Worm (Caenorhabditis elegans) whole organism, L1 larva: ENCODE data around the gene Y54E2A.9.

Experiments used
- C04F5.9 ChIP-seq: sonication (generic microtip); optimal IDR thresholded peaks from 2 replicates; lab custom pipeline; 2016; ENCODE audit warnings: missing genetic modification characterization, missing compliant biosample characterization
- C16A3.4 ChIP-seq: fragments of 150-350 bp; optimal IDR thresholded peaks from 2 replicates; lab custom pipeline; 2014; ENCODE audit warnings: missing biosample characterization, missing genetic modification characterization
- C34B4.2 ChIP-seq: sonication (generic microtip); optimal IDR thresholded peaks from 2 replicates; lab custom pipeline; 2017; ENCODE audit warnings: mild to moderate bottlenecking, missing genetic modification characterization, missing compliant biosample characterization
- alr-1 ChIP-seq: fragments of 200-800 bp; sonication (Bioruptor generic); optimal IDR thresholded peaks from 2 replicates; lab custom pipeline; 2018; ENCODE audit warnings: borderline replicate concordance, mild to moderate bottlenecking, missing genetic modification characterization, missing compliant biosample characterization
- aly-2 ChIP-seq: fragments of 150-350 bp; optimal IDR thresholded peaks from 2 replicates; lab custom pipeline; 2014; ENCODE audit warnings: missing biosample characterization, missing genetic modification characterization
- ama-1 ChIP-seq: fragments of 150-350 bp; optimal IDR thresholded peaks from 2 replicates; lab custom pipeline; 2014
- blmp-1 ChIP-seq: fragments of 150-350 bp; optimal IDR thresholded peaks from 2 replicates; lab custom pipeline; 2014; ENCODE audit warnings: missing biosample characterization, missing genetic modification characterization
- ceh-63 ChIP-seq: fragments of 200-800 bp; sonication (Bioruptor generic); optimal IDR thresholded peaks from 2 replicates; lab custom pipeline; 2018; ENCODE audit warnings: mild to moderate bottlenecking, missing genetic modification characterization, missing compliant biosample characterization
- ceh-8 ChIP-seq: fragments of 200-800 bp; sonication (Bioruptor generic); optimal IDR thresholded peaks from 2 replicates; lab custom pipeline; 2018; ENCODE audit warnings: mild to moderate bottlenecking, missing genetic modification characterization, moderate library complexity, missing compliant biosample characterization
- ceh-82 ChIP-seq, 3 experiments: fragments of 150-350 bp in 1 of 3; sonication (generic microtip) in 2 of 3; optimal IDR thresholded peaks; 2 replicates each; lab custom pipeline; 2014 to 2017; ENCODE audit warnings: missing biosample characterization in 3 of 3, missing genetic modification characterization in 3 of 3
- ceh-88 ChIP-seq: fragments of 200-800 bp; sonication (Bioruptor generic); IDR thresholded peaks from 2 replicates; pipeline ENCODE4 v1.3.6; 2022; ENCODE audit warnings: missing genetic modification characterization, missing compliant biosample characterization
- ces-1 ChIP-seq: fragments of 150-350 bp; optimal IDR thresholded peaks from 2 replicates; lab custom pipeline; 2014; ENCODE audit warnings: missing biosample characterization, missing genetic modification reagents, missing genetic modification characterization
- dpl-1 ChIP-seq, 3 experiments: fragments of 150-350 bp in 2 of 3; sonication (generic microtip) in 1 of 3; optimal IDR thresholded peaks; 2 replicates each; lab custom pipeline; 2014 to 2017; ENCODE audit warnings: missing biosample characterization in 3 of 3, missing genetic modification characterization in 3 of 3, missing genetic modification reagents in 3 of 3
- fkh-4 ChIP-seq: sonication (generic microtip); optimal IDR thresholded peaks from 2 replicates; lab custom pipeline; 2016; ENCODE audit warnings: missing compliant biosample characterization, missing genetic modification characterization, borderline replicate concordance
- fkh-8 ChIP-seq: sonication (generic microtip); optimal IDR thresholded peaks from 2 replicates; lab custom pipeline; 2016; ENCODE audit warnings: mild to moderate bottlenecking, missing genetic modification characterization, missing compliant biosample characterization
- grh-1 ChIP-seq: fragments of 200-800 bp; sonication (Bioruptor generic); IDR thresholded peaks from 2 replicates; pipeline ENCODE4 v1.3.6; 2022; ENCODE audit warnings: missing genetic modification reagents, missing genetic modification characterization, missing compliant biosample characterization
- hlh-17 ChIP-seq: fragments of 200-800 bp; sonication (Bioruptor generic); optimal IDR thresholded peaks from 2 replicates; lab custom pipeline; 2018; ENCODE audit warnings: missing genetic modification characterization, mild to moderate bottlenecking, missing compliant biosample characterization, moderate library complexity, borderline replicate concordance
- hpl-2 ChIP-seq: fragments of 150-350 bp; optimal IDR thresholded peaks from 2 replicates; lab custom pipeline; 2014; ENCODE audit warnings: missing biosample characterization, missing genetic modification reagents, missing genetic modification characterization
- irx-1 ChIP-seq: sonication (generic microtip); optimal IDR thresholded peaks from 2 replicates; lab custom pipeline; 2016; ENCODE audit warnings: missing genetic modification characterization, missing compliant biosample characterization
- isw-1 ChIP-seq: fragments of 200-800 bp; sonication (Bioruptor generic); IDR thresholded peaks from 2 replicates; pipeline ENCODE4 v1.3.6; 2022; ENCODE audit warnings: missing genetic modification characterization, missing compliant biosample characterization
- jun-1 ChIP-seq: fragments of 150-350 bp; optimal IDR thresholded peaks from 2 replicates; lab custom pipeline; 2014; ENCODE audit warnings: missing biosample characterization, missing genetic modification reagents, missing genetic modification characterization
- lin-35 ChIP-seq, 2 experiments: fragments of 150-350 bp; optimal IDR thresholded peaks; 2 replicates each; lab custom pipeline; 2014; ENCODE audit warnings: missing biosample characterization in 2 of 2, missing genetic modification characterization in 2 of 2, missing genetic modification reagents in 2 of 2
- lin-39 ChIP-seq: fragments of 150-350 bp; optimal IDR thresholded peaks from 2 replicates; lab custom pipeline; 2014; ENCODE audit warnings: missing biosample characterization, missing genetic modification reagents, missing genetic modification characterization
- lir-3 ChIP-seq: sonication (generic microtip); optimal IDR thresholded peaks from 2 replicates; lab custom pipeline; 2016; ENCODE audit warnings: mild to moderate bottlenecking, missing genetic modification characterization, moderate library complexity, missing compliant biosample characterization; ENCODE audit not compliant: poor library complexity
- lsy-2 ChIP-seq, 2 experiments: fragments of 150-350 bp; optimal IDR thresholded peaks; 2 replicates each; lab custom pipeline; 2014; ENCODE audit warnings: missing biosample characterization in 2 of 2, missing genetic modification characterization in 2 of 2
- mab-9 ChIP-seq: fragments of 200-800 bp; sonication (Bioruptor generic); IDR thresholded peaks from 2 replicates; pipeline ENCODE4 v1.3.6; 2022; ENCODE audit warnings: missing genetic modification reagents, missing genetic modification characterization, missing compliant biosample characterization
- mef-2 ChIP-seq: fragments of 150-350 bp; optimal IDR thresholded peaks from 2 replicates; lab custom pipeline; 2014; ENCODE audit warnings: missing biosample characterization, missing genetic modification characterization
- mep-1 ChIP-seq: fragments of 150-350 bp; optimal IDR thresholded peaks from 2 replicates; lab custom pipeline; 2014; ENCODE audit warnings: missing biosample characterization, missing genetic modification characterization
- nhr-11 ChIP-seq: fragments of 150-350 bp; optimal IDR thresholded peaks from 2 replicates; lab custom pipeline; 2014; ENCODE audit warnings: missing biosample characterization, missing genetic modification characterization
- nhr-19 ChIP-seq: fragments of 200-800 bp; sonication (Bioruptor generic); conservative IDR thresholded peaks from 2 replicates; pipeline ENCODE4 v1.3.6; 2022; ENCODE audit warnings: missing genetic modification characterization, missing compliant biosample characterization
- nhr-20 ChIP-seq: sonication (generic microtip); optimal IDR thresholded peaks from 2 replicates; lab custom pipeline; 2016; ENCODE audit warnings: mild to moderate bottlenecking, missing genetic modification characterization, missing compliant biosample characterization
- nhr-47 ChIP-seq: sonication (generic microtip); optimal IDR thresholded peaks from 2 replicates; lab custom pipeline; 2016; ENCODE audit warnings: mild to moderate bottlenecking, missing genetic modification characterization, moderate library complexity, missing compliant biosample characterization
- nhr-71 ChIP-seq: sonication (generic microtip); optimal IDR thresholded peaks from 2 replicates; lab custom pipeline; 2016; ENCODE audit warnings: mild to moderate bottlenecking, missing genetic modification characterization, moderate library complexity, missing compliant biosample characterization
- nhr-76 ChIP-seq: sonication (generic microtip); optimal IDR thresholded peaks from 2 replicates; lab custom pipeline; 2017; ENCODE audit warnings: missing biosample characterization, missing genetic modification characterization
- nhr-77 ChIP-seq: fragments of 150-350 bp; optimal IDR thresholded peaks from 2 replicates; lab custom pipeline; 2014; ENCODE audit warnings: missing biosample characterization, missing genetic modification characterization
- nhr-84 ChIP-seq: sonication (generic microtip); optimal IDR thresholded peaks from 2 replicates; lab custom pipeline; 2017; ENCODE audit warnings: missing biosample characterization, missing genetic modification characterization
- nhr-85 ChIP-seq: sonication (generic microtip); peaks from one replicate; lab custom pipeline; 2016; ENCODE audit warnings: missing genetic modification characterization, inconsistent platforms, missing compliant biosample characterization
- nhr-90 ChIP-seq: sonication (generic microtip); optimal IDR thresholded peaks from 2 replicates; lab custom pipeline; 2016; ENCODE audit warnings: mild to moderate bottlenecking, missing genetic modification characterization, missing compliant biosample characterization; ENCODE audit not compliant: poor library complexity
- pax-3 ChIP-seq: fragments of 200-800 bp; sonication (Bioruptor generic); optimal IDR thresholded peaks from 2 replicates; lab custom pipeline; 2018; ENCODE audit warnings: mild to moderate bottlenecking, missing genetic modification characterization, moderate library complexity, missing compliant biosample characterization
- rnt-1 ChIP-seq: sonication (generic microtip); optimal IDR thresholded peaks from 2 replicates; lab custom pipeline; 2016; ENCODE audit warnings: mild to moderate bottlenecking, missing genetic modification characterization, moderate library complexity, missing compliant biosample characterization
- snpc-4 ChIP-seq: fragments of 150-350 bp; optimal IDR thresholded peaks from 2 replicates; lab custom pipeline; 2014; ENCODE audit warnings: missing biosample characterization, missing genetic modification characterization
- sptf-1 ChIP-seq: fragments of 150-350 bp; optimal IDR thresholded peaks from 2 replicates; lab custom pipeline; 2014; ENCODE audit warnings: missing biosample characterization, missing genetic modification characterization
- swsn-7 ChIP-seq: sonication (generic microtip); optimal IDR thresholded peaks from 2 replicates; lab custom pipeline; 2016; ENCODE audit warnings: missing genetic modification characterization, missing compliant biosample characterization
- tbx-2 ChIP-seq: sonication (generic microtip); optimal IDR thresholded peaks from 2 replicates; lab custom pipeline; 2016; ENCODE audit warnings: missing genetic modification characterization, missing compliant biosample characterization
- tlp-1 ChIP-seq: fragments of 150-350 bp; optimal IDR thresholded peaks from 2 replicates; lab custom pipeline; 2014; ENCODE audit warnings: missing biosample characterization, missing genetic modification characterization
- unc-130 ChIP-seq: fragments of 150-350 bp; optimal IDR thresholded peaks from 2 replicates; lab custom pipeline; 2017; ENCODE audit warnings: missing biosample characterization, missing genetic modification characterization, inconsistent platforms
- unc-30 ChIP-seq: sonication (generic microtip); optimal IDR thresholded peaks from 2 replicates; lab custom pipeline; 2017; ENCODE audit warnings: missing biosample characterization, missing genetic modification characterization
- unc-62 ChIP-seq: fragments of 150-350 bp; optimal IDR thresholded peaks from 2 replicates; lab custom pipeline; 2014; ENCODE audit warnings: missing biosample characterization, missing genetic modification reagents, missing genetic modification characterization
- unc-86 ChIP-seq: sonication (generic microtip); optimal IDR thresholded peaks from 2 replicates; lab custom pipeline; 2016; ENCODE audit warnings: missing genetic modification characterization, missing compliant biosample characterization
- zag-1 ChIP-seq: fragments of 150-350 bp; optimal IDR thresholded peaks from 2 replicates; lab custom pipeline; 2014; ENCODE audit warnings: missing biosample characterization, missing genetic modification characterization
- ztf-11 ChIP-seq, 2 experiments: sonication (generic microtip); optimal IDR thresholded peaks; 2 replicates each; lab custom pipeline; 2016 to 2017; ENCODE audit warnings: missing genetic modification characterization in 2 of 2, missing biosample characterization in 1 of 2, missing compliant biosample characterization in 1 of 2
- ztf-4 ChIP-seq: fragments of 150-350 bp; optimal IDR thresholded peaks from 2 replicates; lab custom pipeline; 2014; ENCODE audit warnings: missing biosample characterization, missing genetic modification characterization

Y54E2A.9 gene

DNA sequence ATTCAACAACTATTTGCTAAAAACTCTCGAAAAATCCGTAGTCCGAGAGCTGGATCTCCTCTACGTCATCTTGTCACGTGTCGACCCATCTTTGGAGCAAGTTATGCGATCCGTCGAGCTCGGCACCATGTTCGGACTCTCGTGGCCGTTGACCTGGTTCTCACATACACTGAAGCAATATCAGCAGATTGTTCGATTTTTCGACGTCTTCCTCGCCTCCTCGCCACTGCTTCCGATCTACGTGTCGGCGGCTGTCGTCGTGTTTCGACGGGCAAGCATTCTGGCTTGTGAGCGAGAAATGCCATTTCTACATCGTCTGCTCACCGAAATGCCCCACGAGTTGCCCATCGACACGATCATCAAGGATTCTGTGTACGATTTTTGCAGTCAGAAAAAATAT, 13.6 kb upstream of the Y54E2A.9 start:
- TF ChIP-seq nhr-84 (no peak), tbx-2 (no peak), jun-1 (tag; lab: Kevin White, UChicago) (no peak), ceh-88 (GFP tag; lab: Robert Waterston, UW) (no peak), unc-30 (tag; lab: Kevin White, UChicago) (no peak), mab-9 (GFP tag; lab: Robert Waterston, UW) (no peak), nhr-20 (tag; lab: Kevin White, UChicago) (no peak)

- no peak for TF ChIP-seq hpl-2 (GFP tag; lab: Kevin White, UChicago)
- no peak for TF ChIP-seq mab-9 (GFP tag; lab: Robert Waterston, UW)
- no peak for TF ChIP-seq C04F5.9 (tag; lab: Kevin White, UChicago)
- peak; percentile 48 for TF ChIP-seq snpc-4
- TF ChIP-seq mep-1 (tag; lab: Kevin White, UChicago) = peak; percentile 56
- TF ChIP-seq zag-1 (tag; lab: Kevin White, UChicago) = no peak
- peak; percentile 41 to 58 (median 46) for TF ChIP-seq dpl-1 (GFP tag; optimal IDR thresholded peaks at IDR 0.05; lab: Kevin White, UChicago)
- TF ChIP-seq ceh-82 (tag; optimal IDR thresholded peaks at IDR 0.05; lab: Kevin White, UChicago) = peak in 1 of 3 experiments; percentile 5
- TF ChIP-seq ztf-4 (tag; lab: Kevin White, UChicago) = no peak
- TF ChIP-seq lin-35 (GFP tag; optimal IDR thresholded peaks at IDR 0.05; lab: Kevin White, UChicago) = peak; percentile 11 to 53
- TF ChIP-seq isw-1 = no peak
- peak; percentile 22 for TF ChIP-seq lir-3 (tag; lab: Kevin White, UChicago)
- TF ChIP-seq nhr-84 = no peak
- no peak for TF ChIP-seq hlh-17
- TF ChIP-seq nhr-47 (tag; lab: Kevin White, UChicago) = peak; percentile 18
- no peak for TF ChIP-seq fkh-4
- TF ChIP-seq nhr-11 (tag; lab: Kevin White, UChicago) = no peak
- no peak for TF ChIP-seq unc-130
- TF ChIP-seq sptf-1 (tag; lab: Kevin White, UChicago) = no peak
- peak; percentile 14 for TF ChIP-seq nhr-77 (tag; lab: Kevin White, UChicago)
- no peak for TF ChIP-seq ces-1
- TF ChIP-seq alr-1 (tag; lab: Kevin White, UChicago) = no peak
- no peak for TF ChIP-seq nhr-85 (tag; lab: Kevin White, UChicago)
- no peak for TF ChIP-seq ztf-11 (tag; optimal IDR thresholded peaks at IDR 0.05; lab: Kevin White, UChicago)
- TF ChIP-seq ceh-8 (GFP tag; lab: Kevin White, UChicago) = no peak
- peak; percentile 44 for TF ChIP-seq nhr-71 (tag; lab: Kevin White, UChicago)
- TF ChIP-seq unc-62 (GFP tag; lab: Kevin White, UChicago) = no peak
- peak; percentile 25 to 46 for TF ChIP-seq lsy-2 (tag; optimal IDR thresholded peaks at IDR 0.05; lab: Kevin White, UChicago)
- TF ChIP-seq lin-39 = no peak
- TF ChIP-seq C16A3.4 (tag; lab: Kevin White, UChicago) = peak; percentile 19
- TF ChIP-seq ama-1 = peak; percentile 8
- no peak for TF ChIP-seq mef-2 (tag; lab: Kevin White, UChicago)
- no peak for TF ChIP-seq C34B4.2 (tag; lab: Kevin White, UChicago)
- no peak for TF ChIP-seq nhr-76 (tag; lab: Kevin White, UChicago)
- no peak for TF ChIP-seq fkh-8 (tag; lab: Kevin White, UChicago)
- TF ChIP-seq aly-2 (tag; lab: Kevin White, UChicago) = peak; percentile 57
- TF ChIP-seq unc-30 (tag; lab: Kevin White, UChicago) = no peak
- no peak for TF ChIP-seq pax-3
- TF ChIP-seq grh-1 = no peak
- no peak for TF ChIP-seq nhr-19 (GFP tag; lab: Robert Waterston, UW)
- no peak for TF ChIP-seq unc-86 (tag; lab: Kevin White, UChicago)
- peak; percentile 14 for TF ChIP-seq blmp-1 (tag; lab: Kevin White, UChicago)
- TF ChIP-seq swsn-7 (tag; lab: Kevin White, UChicago) = no peak
- TF ChIP-seq irx-1 (tag; lab: Kevin White, UChicago) = no peak
- TF ChIP-seq ceh-63 = no peak
- TF ChIP-seq rnt-1 = no peak
- TF ChIP-seq nhr-90 (tag; lab: Kevin White, UChicago) = no peak
- no peak for TF ChIP-seq tlp-1
These were observed 12.3 kb upstream of the Y54E2A.9 start, which contains the start of gene tbc-20 for ce11 chrII:14798047-14798522. tbc-20 (plus strand) TSS chrII:14798472.
